Worm (Caenorhabditis elegans) whole organism, mixed stage, embryonic: Measurements from ENCODE around the gene F09F9.1.

Experiments
- ces-1 ChIP-seq: fragments of 150-350 bp; optimal IDR thresholded peaks from 2 replicates; lab custom pipeline; 2014; ENCODE audit warnings: missing biosample characterization, missing genetic modification reagents, missing genetic modification characterization
- drap-1 ChIP-seq: fragments of 200-800 bp; sonication (Bioruptor generic); optimal IDR thresholded peaks from 3 replicates; lab custom pipeline; 2018; ENCODE audit warnings: mild to moderate bottlenecking, missing genetic modification characterization, missing compliant biosample characterization
- nhr-237 ChIP-seq: fragments of 150-350 bp; optimal IDR thresholded peaks from 2 replicates; lab custom pipeline; 2014; ENCODE audit warnings: missing biosample characterization, missing genetic modification characterization
- unc-120 ChIP-seq: sonication (generic microtip); optimal IDR thresholded peaks from 2 replicates; lab custom pipeline; 2017; ENCODE audit warnings: missing genetic modification characterization, missing compliant biosample characterization; ENCODE audit not compliant: poor library complexity, severe bottlenecking
- unc-39 ChIP-seq: fragments of 150-350 bp; optimal IDR thresholded peaks from 2 replicates; lab custom pipeline; 2014; ENCODE audit warnings: missing biosample characterization, missing genetic modification characterization

DNA sequence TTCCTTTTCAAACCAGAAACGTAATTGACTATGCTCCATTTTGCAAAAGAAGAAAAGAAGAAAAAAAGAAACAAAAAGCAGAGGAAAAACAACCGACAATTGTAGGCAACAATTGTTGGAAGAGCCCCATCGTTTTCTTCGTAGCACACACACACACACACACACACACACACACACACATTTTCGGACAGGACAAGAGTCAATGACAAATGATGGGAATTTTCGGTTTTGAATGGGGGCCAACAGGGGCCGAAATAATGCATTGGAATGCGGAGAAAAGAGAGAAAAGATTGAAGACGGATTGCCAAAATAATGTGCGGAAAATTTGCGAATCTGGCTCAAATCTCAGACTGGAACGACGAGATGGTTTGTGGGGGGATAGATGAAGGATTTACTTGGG is 39.7 kb downstream of the F09F9.1 start:
- no peak for TF ChIP-seq unc-39 (tag; lab: Kevin White, UChicago)
- TF ChIP-seq ces-1 = no peak
- no peak for TF ChIP-seq drap-1 (GFP tag; lab: Kevin White, UChicago)
- no peak for TF ChIP-seq nhr-237 (tag; lab: Kevin White, UChicago)
- no peak for TF ChIP-seq unc-120 (tag; lab: Kevin White, UChicago)
